Worm (Caenorhabditis elegans) whole organism, late embryonic: ENCODE measurements around the gene F21H7.5.

Experiments
- hlh-15 ChIP-seq: sonication (generic microtip); optimal IDR thresholded peaks from 2 replicates; lab custom pipeline; 2016; ENCODE audit warnings: missing genetic modification characterization, missing compliant biosample characterization
- hlh-30 ChIP-seq: sonication (generic microtip); optimal IDR thresholded peaks from 2 replicates; lab custom pipeline; 2017; ENCODE audit warnings: antibody characterized with exemption, missing genetic modification characterization, missing compliant biosample characterization; ENCODE audit not compliant: insufficient read depth
- madf-2 ChIP-seq: sonication (generic microtip); optimal IDR thresholded peaks from 2 replicates; lab custom pipeline; 2017; ENCODE audit warnings: missing genetic modification characterization, missing compliant biosample characterization
- pqm-1 ChIP-seq: sonication (generic microtip); optimal IDR thresholded peaks from 2 replicates; lab custom pipeline; 2016; ENCODE audit warnings: missing genetic modification characterization, missing compliant biosample characterization

ce11 chrV:16195379-16195778 lies 41.9 kb upstream of the F21H7.5 start, which contains the start of gene rabr-3:
- no peak for TF ChIP-seq hlh-15 (tag; lab: Kevin White, UChicago)
- TF ChIP-seq madf-2 (tag; lab: Kevin White, UChicago) = no peak
- no peak for TF ChIP-seq pqm-1
- TF ChIP-seq hlh-30 (tag; lab: Kevin White, UChicago) = no peak
